Fruit fly (Drosophila melanogaster): Measurements from ENCODE around the gene CG42713.

CG42713 gene

DNA sequence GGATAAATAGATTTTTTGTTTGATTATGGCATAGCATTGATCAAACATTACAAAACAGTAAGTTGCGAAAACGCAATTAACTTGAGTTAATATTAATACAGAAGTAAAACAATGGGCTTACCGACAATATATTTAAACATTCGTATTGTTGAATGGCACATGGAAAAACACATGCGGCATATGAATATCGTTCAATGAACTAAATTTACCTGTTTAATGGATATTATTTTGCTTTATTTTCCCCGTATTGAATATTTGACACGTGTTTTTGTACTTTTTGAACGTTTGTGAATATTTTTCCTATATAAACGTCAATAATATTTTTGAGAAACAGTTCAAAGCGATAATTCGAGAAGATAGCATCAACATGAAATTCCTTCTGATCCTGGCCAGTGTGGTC, at the start of gene CG42713:
Gene CG42713 (plus strand): TSS at position 301 of the 400 bp plus-strand sequence.
- no peak for TF ChIP-seq CG8478 (optimal IDR thresholded peaks at IDR 0.05)
- TF ChIP-seq CTCF (optimal IDR thresholded peaks at IDR 0.05), result no peak

DNA sequence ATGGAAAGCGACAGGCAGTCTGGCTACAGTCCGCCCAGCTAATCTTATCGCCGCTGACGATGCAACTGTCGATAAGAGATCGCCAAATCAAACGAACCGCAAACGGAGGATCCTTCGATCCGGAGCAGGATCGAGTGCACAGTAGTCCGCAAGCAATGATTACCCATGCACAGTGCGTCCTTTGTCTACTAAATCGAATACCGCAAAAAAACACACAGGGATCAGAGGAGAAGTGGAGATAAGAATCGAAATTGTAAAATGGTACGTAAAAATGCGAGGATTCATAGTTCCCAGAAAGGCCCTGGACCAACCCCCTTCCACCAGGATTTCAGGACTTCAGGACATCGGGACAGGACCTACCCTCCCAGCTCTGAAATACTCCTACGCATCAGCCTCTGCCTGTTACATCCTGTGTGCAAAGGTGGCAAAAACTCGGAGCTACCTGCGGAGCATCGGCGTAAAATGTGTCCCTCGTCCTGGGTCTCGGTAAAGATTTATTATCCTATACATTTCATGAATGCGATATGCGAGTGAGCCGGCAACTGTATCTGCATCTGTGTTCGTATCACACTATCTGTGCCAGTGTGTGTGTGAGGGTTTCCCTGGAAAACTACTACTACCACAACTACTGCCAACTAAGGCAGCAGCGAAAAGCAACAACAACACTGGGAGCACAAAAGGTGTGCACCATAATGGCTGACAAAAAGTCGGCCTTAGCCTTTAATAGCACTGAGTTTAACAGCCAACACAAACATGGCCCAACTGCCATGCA, 49.6 kb upstream of the CG42713 start:
- no peak for TF ChIP-seq CG8478 (optimal IDR thresholded peaks at IDR 0.05)
- no peak for TF ChIP-seq CTCF (optimal IDR thresholded peaks at IDR 0.05)

DNA sequence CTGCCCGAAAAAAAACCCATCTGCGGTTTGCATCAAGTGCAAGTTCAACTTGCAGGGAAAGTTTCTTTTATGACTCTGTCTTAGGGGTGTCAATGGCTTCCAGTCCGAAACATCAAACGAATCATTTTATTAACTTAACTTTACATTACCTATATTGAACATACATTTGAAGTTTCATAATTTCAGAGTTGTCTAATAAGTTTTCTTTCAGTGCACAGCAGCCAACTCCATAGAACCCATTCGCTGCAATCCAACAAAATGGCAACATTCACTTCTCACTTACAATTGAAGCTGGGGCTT, 49.0 kb upstream of the CG42713 start:
- TF ChIP-seq CG8478 (optimal IDR thresholded peaks at IDR 0.05) (no peak), CTCF (optimal IDR thresholded peaks at IDR 0.05) (no peak)

DNA sequence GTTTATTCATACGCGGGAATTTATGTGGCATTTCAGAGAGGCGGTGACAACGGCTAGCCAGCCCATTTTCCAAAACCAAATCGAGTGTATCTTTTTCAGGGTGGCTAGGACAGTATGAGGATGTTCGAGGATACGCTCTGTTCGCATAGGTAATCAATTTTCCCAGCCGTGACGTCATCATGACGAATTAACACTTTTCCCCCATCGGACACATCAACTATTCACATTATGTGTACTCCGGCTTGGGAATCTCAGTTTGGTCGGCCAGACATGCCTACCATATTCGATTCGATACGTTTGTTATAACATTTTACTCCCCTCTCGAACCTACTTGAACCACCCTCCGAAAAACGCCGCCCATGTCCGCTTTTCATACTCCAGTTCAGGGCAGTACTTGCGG, 47.6 kb upstream of the CG42713 start:
- TF ChIP-seq CG8478 (optimal IDR thresholded peaks at IDR 0.05) (no peak), CTCF (optimal IDR thresholded peaks at IDR 0.05) (no peak)

DNA sequence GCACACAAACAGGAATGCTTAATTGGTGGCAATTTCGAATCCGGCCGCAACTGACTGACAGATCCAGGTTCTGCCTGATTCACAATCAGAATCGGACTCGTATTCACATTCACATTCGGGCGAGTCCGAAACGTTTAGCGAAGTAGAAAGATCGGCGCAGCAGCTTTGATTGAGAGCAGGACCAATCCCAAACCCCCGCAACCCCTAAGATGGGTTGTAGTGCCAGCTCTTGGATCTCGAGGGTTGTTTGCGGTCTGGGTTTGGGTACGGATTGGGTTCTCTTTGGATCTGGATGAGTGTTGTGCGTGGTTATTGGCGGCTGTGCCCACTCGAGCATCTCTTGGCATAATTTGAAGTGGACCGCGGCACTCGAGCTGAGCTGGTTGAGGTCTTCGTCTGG, 46.5 kb upstream of the CG42713 start:
- no peak for TF ChIP-seq CTCF (optimal IDR thresholded peaks at IDR 0.05)
- no peak for TF ChIP-seq CG8478 (optimal IDR thresholded peaks at IDR 0.05)

DNA sequence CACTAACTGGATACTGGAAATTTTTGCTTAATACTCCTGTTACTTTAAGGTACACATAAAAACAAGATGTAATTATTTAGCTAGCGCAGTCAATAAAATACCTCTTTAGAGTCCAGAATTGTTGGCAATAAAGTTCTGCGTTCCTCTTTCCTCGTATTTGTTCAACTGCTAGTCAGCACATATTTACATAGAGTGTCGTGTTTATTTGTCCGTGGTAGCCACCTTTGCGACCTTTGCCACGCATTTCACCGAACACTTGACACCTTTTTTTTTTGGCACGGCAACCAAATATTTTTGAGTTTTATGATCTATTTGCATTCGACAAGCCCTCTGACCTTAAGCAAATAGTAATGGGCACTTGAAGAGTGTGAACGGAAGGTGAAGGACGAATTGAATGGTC, 45.3 kb upstream of the CG42713 start:
- TF ChIP-seq CTCF (optimal IDR thresholded peaks at IDR 0.05) (no peak), CG8478 (optimal IDR thresholded peaks at IDR 0.05) (no peak)

DNA sequence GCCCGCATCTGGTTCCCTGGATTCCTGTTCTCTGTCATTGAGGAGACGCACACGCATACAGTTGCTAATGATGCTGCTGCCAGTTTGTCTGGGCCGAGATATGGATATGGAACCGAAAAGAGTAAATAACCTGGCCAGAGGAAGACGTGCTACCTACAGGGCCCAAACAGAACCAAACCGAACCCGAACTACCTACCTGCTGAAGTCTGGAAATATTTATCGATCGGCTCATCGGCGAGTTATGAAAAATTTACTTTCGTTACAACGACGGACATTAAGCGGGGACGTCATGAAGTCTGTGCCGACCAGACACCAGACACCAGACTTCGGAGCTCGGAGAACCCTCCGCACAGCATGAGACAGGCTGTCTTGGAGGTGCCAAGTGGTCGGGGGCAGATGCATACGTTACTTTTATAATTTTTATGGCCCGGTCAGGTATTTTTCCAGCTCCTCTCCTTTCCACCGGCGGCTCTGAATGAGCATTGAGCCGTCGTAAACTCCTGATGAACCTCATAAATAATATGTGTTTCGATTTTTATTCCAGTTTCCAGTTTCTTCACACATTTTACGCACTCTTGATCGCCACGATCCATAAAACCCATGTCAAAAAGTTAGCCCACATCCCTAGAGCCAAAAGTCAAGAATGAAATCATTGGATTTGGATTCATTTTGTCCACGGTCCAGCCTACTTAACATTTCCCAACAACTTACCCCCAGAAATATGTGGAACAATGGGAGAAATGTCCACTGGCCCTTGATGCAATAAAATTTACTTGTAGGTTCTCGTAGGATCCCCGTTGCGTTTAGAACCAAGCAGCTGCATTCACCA, 44.3 kb upstream of the CG42713 start:
- no peak for TF ChIP-seq CTCF (optimal IDR thresholded peaks at IDR 0.05)
- no peak for TF ChIP-seq CG8478 (optimal IDR thresholded peaks at IDR 0.05)

DNA sequence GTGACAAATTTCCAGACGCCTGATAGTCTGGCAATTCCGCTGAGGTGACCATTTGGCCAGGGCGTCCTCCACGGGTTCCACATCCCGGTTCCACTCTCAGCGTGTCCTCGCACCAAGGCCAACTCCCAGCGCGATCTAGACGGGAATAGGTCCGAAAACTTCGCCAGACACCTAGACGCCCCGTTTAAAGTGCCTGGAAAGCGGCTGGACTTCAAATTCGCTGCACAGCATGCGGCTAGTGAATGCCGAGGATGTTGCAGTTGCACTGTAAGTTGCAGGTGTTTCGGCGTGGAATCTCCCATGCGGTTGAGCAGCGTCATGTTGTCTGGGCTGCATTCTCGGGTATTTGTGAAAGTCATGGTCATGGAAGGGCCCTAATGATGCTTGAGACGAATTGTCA, 42.1 kb upstream of the CG42713 start:
- TF ChIP-seq CG8478 (optimal IDR thresholded peaks at IDR 0.05), result no peak
- no peak for TF ChIP-seq CTCF (optimal IDR thresholded peaks at IDR 0.05)

DNA sequence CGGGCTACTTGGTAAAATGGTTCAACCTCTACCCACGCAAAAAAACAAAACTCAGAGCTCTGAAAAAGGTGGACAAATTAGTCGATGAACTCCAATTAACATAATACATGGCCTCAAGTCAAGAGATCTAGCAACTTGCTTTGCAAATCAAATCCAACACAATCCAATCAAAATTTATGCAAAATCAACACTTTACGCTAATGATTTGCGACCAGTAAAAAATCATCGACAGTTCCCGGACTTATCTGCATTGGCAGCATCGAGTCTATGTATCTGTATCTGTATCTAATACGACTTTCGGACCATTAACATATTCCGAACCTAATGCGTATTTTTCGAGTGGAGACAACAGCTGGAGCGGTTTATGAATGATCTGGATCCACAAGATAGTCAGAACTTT, 40.2 kb upstream of the CG42713 start:
- no peak for TF ChIP-seq CTCF (optimal IDR thresholded peaks at IDR 0.05)
- no peak for TF ChIP-seq CG8478 (optimal IDR thresholded peaks at IDR 0.05)

DNA sequence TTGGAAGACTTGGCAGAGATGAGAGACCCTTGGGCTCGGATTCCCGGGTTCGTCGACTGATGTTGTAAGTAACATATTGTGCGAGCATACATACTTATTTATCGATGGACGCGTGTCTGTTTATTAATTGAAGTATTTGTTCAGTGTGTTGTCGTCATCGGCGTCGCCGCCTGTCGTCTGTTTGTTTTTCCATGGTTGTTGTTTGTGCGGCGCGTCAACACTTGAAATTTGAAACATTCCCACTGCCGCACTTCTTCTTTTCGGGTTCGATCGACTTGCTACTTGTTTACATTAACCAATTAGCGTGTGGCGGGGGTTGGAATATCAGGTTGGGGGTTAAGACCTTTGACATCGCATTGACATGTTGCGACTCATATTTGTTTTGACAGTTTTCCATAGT, 39.0 kb upstream of the CG42713 start:
- TF ChIP-seq CTCF (optimal IDR thresholded peaks at IDR 0.05) (no peak), CG8478 (optimal IDR thresholded peaks at IDR 0.05) (no peak)

DNA sequence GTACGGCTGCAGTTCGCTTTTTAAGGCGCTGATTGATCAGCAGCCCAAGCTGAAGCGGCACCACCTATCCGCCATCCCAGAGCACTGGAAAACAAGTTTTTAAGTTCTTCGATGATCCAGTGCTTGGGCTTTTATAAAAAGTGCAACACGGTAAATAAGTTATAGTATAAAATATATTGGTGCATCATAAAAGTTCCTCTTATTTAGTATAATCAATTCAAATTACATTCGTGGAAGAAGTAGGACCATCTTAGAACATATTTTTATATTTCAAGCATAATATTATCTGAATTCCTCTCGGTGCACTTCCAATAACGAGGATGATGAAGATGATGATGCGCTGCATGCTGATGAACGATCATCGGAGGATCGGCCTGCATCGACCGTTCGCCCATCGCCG, 35.8 kb upstream of the CG42713 start:
- TF ChIP-seq CTCF (optimal IDR thresholded peaks at IDR 0.05) (no peak), CG8478 (optimal IDR thresholded peaks at IDR 0.05) (no peak)

DNA sequence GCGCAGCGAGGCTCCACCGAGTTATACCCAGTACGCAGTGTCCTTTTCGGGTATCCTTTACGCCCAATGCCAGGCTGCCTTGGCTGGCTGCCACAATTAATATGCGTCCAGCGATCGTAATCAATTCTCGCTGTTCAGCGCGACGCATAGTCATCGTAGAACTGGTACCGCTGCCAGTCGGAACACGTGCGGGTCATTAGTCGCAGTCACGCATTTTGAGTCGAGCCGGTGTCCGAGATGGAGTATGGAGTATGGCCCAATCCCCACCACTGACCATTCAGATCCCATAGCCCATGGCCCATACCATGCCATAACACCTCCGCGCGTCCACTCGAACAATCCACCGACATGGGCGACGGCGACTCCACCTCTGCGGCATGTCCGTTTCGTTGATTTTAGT, 33.5 kb upstream of the CG42713 start:
- TF ChIP-seq CG8478 (optimal IDR thresholded peaks at IDR 0.05) (no peak), CTCF (optimal IDR thresholded peaks at IDR 0.05) (no peak)

DNA sequence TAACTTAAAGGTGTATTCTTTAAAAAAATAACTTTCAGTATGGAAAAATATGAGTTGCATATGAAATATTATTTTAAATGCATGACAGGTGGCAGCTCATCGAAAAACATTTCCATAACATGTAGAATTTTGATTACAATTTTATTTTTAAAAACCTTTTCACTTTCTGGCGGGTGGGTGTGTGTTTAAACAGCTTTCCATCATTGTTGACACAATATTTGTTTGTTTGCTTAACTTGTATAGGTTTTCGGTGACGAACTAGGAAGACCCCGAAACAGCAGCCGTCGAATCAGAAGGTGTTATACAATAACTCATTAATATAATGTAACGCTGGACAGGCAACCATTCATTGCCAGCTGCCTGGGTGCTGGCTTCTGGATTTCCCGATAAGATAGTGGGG, 31.4 kb upstream of the CG42713 start:
- TF ChIP-seq CG8478 (optimal IDR thresholded peaks at IDR 0.05) (no peak), CTCF (optimal IDR thresholded peaks at IDR 0.05) (no peak)

DNA sequence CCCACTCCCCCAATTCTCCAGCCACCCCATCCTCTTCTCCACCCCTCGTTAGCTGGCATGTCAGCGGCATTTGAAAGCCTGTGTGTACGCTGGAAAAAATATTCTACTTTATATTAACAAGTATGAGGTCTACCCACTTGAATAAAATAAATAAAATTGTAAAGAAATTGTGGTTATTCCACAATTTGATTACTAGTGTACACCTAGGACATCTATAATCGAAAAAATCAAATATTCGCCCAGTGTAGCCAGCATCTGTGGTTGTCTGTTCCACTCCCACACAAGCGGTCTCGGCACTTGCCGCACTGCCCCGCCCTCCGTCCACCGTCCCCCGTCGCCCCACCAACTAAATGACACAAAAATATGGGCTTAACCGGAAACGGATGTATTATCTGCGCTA, 30.5 kb upstream of the CG42713 start:
- no peak for TF ChIP-seq CG8478 (optimal IDR thresholded peaks at IDR 0.05)
- TF ChIP-seq CTCF (optimal IDR thresholded peaks at IDR 0.05), result no peak

DNA sequence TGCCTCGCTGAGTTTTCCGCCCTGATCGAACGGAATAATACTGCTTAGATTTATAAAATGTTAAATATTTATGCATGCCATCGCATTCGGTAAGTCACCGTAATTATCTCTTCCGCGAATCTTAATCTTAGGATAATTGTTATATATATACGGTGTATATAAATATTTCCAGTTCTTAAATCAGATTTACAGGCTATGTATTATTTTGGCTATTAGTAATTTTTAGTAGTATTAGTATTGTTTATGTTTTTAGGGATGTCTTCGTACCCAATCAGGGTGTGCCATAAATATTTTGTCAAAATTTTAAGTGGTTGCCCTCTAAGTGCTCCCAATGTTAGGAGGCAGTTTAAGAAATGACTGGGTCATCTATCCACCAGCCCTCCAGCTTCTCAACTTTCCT, 28.8 kb upstream of the CG42713 start, which contains the start of gene CG32986:
Gene CG32986 (plus strand): TSS at position 301 of the 400 bp plus-strand sequence.
- TF ChIP-seq CG8478 (optimal IDR thresholded peaks at IDR 0.05) (no peak), CTCF (optimal IDR thresholded peaks at IDR 0.05) (no peak)

DNA sequence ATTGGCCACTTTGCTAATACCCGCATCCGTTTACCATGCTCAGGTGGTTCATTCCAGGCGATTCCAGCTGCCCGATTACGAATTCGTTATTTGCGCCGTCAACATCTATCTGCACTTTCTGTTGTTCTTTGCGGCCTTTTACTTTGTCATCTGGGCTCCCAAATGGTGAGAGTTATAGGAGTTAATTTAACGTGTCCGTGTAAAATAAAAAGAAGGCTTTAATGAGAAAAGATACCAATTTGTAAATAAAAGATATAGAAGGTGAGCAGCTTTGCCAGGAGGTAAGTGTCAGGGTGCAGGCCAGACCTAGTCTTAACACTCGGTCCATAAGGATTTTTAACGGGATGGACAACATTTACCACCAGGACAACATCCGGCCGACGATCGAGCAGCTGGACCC, 27.7 kb upstream of the CG42713 start, which contains the start of gene CG32987:
Gene CG32987 (plus strand): TSS at position 301 of the 400 bp plus-strand sequence.
- no peak for TF ChIP-seq CTCF (optimal IDR thresholded peaks at IDR 0.05)
- TF ChIP-seq CG8478 (optimal IDR thresholded peaks at IDR 0.05), result no peak
